Worm (Caenorhabditis elegans): Measurements from ENCODE around the gene sdz-21.

Gene sdz-21

DNA sequence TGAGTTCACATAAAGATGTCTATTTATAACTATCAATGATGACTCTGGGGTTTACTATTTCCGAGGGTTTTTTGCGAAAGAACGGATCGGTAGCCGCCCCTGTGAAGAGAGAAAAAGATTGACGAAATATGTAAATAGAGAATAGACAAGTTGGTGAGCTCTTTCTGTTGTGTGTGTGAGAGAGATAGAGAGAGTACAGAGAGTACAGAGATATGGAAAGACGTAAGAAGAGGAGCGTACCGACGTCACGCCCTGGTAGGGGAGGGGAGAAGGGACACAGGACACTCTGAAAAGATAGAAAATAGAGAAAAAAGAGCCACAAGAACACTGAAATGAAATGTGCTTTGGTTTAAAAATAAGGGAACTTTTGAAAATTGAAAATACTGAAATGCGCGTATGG is 31.4 kb upstream of the sdz-21 start (continued):
- no peak for TF ChIP-seq zag-1 (tag; optimal IDR thresholded peaks at IDR 0.05)
- TF ChIP-seq mes-2 (tag; optimal IDR thresholded peaks at IDR 0.05; ENCODE audit: poor library complexity, severe bottlenecking), result peak; percentile 47
- TF ChIP-seq tra-1 (GFP tag; IDR thresholded peaks at IDR 0.05), result no peak
- TF ChIP-seq dpl-1 (GFP tag; optimal IDR thresholded peaks at IDR 0.05), result peak; percentile 30
- TF ChIP-seq unc-62 (GFP tag; optimal IDR thresholded peaks at IDR 0.05 in 1 of 2), result no peak
- no peak for TF ChIP-seq unc-62 (tag; optimal IDR thresholded peaks at IDR 0.05)
- TF ChIP-seq T26A8.4 (GFP tag; IDR thresholded peaks at IDR 0.05), result peak; percentile 35; the same call in 1 of the 2 replicates

DNA sequence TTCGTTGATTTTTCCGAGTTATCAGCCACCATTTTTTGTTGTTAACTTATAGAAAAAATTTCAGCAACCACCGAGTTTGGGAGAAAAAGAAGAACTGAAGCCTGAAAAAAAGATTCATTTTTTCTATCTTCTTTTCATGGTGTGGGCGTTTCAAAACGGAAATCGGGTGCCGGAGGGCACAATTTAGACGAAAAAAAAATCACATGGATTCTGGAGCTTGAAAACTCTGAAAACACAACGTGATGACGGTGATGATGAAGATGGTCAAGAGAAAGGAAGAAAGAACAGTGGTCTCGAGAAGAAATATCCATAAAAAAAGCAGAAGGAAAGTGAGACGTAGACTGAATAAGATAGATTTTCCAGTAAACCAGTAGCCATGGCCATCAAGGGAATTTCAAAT is 27.2 kb upstream of the sdz-21 start, which contains the start of gene rcan-1:
Gene rcan-1 (minus strand): TSS at position 101 of the 400 bp plus-strand sequence.
- TF ChIP-seq attf-4 (tag; optimal IDR thresholded peaks at IDR 0.05) (no peak), T20F7.1 (GFP tag; optimal IDR thresholded peaks at IDR 0.05) (no peak), nhr-77 (tag; optimal IDR thresholded peaks at IDR 0.05) (no peak), spr-1 (tag; optimal IDR thresholded peaks at IDR 0.05) (no peak), nhr-41 (GFP tag; IDR thresholded peaks at IDR 0.05) (no peak), Y75B8A.6 (GFP tag; IDR thresholded peaks at IDR 0.05) (no peak), ceh-62 (tag; optimal IDR thresholded peaks at IDR 0.05) (no peak), nhr-25 (tag; optimal IDR thresholded peaks at IDR 0.05; ENCODE audit: borderline replicate concordance, insufficient read depth) (no peak), Y105C5A.15 (GFP tag; IDR thresholded peaks at IDR 0.05) (no peak), vab-7 (GFP tag; IDR thresholded peaks at IDR 0.05) (no peak), lin-13 (GFP tag; optimal IDR thresholded peaks at IDR 0.05) (no peak), zfp-3 (GFP tag; conservative IDR thresholded peaks at IDR 0.05) (no peak), cey-2 (tag; optimal IDR thresholded peaks at IDR 0.05; ENCODE audit: borderline replicate concordance, insufficient read depth) (no peak), nhr-102 (tag; optimal IDR thresholded peaks at IDR 0.05) (no peak), nhr-111 (GFP tag; optimal IDR thresholded peaks at IDR 0.05) (no peak), ZK337.2 (GFP tag; IDR thresholded peaks at IDR 0.05) (no peak), zfp-2 (tag; optimal IDR thresholded peaks at IDR 0.05) (no peak), aly-2 (tag; optimal IDR thresholded peaks at IDR 0.05) (no peak), ceh-44 (GFP tag; IDR thresholded peaks at IDR 0.05) (no peak)

DNA sequence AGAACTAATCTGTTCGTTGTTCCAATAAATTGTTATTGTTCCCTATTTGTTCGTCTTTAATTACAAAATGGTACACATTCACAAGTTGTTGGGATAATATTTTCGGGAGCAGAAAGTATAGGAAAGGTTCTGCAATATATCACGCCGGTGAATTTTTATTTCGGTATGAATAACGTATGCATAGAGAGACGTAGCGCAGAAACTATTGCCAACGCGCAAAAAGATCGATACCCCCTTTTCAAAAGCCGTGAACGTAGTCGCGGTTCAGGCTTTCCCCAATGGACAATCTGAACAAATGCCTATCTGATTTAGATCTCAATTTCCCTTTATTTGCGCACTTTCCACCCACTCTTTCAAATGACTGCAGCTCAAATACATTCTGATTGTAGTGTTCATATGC is 23.3 kb upstream of the sdz-21 start, which contains the start of gene pst-2:
Gene pst-2 (plus strand): TSS at position 293 of the 400 bp plus-strand sequence.
- TF ChIP-seq T26A8.4 (GFP tag; IDR thresholded peaks at IDR 0.05) (no peak), snpc-4 (tag; optimal IDR thresholded peaks at IDR 0.05) (no peak), snpc-1.2 (GFP tag; IDR thresholded peaks at IDR 0.05) (peak; percentile 21; the same call in 1 of the 2 replicates), pha-4 (GFP tag; IDR thresholded peaks at IDR 0.05) (peak; percentile 18; the same call in 1 of the 2 replicates), pha-4 (tag; optimal IDR thresholded peaks at IDR 0.05) (no peak), lin-38 (GFP tag; IDR thresholded peaks at IDR 0.05) (peak; percentile 77), hlh-11 (tag; optimal IDR thresholded peaks at IDR 0.05) (no peak), mep-1 (tag; optimal IDR thresholded peaks at IDR 0.05) (no peak), ctbp-1 (GFP tag; IDR thresholded peaks at IDR 0.05) (no peak), D1046.2 (GFP tag; IDR thresholded peaks at IDR 0.05) (no peak), ces-1 (GFP tag; optimal IDR thresholded peaks at IDR 0.05) (no peak), dmd-6 (GFP tag; IDR thresholded peaks at IDR 0.05) (no peak), F26F4.8 (GFP tag; conservative IDR thresholded peaks at IDR 0.05) (no peak), Y105C5A.15 (GFP tag; IDR thresholded peaks at IDR 0.05) (no peak), daf-19 (GFP tag; conservative IDR thresholded peaks at IDR 0.05) (no peak), nhr-10 (tag; optimal IDR thresholded peaks at IDR 0.05) (no peak), nhr-25 (tag; optimal IDR thresholded peaks at IDR 0.05; ENCODE audit: borderline replicate concordance, insufficient read depth) (no peak), nhr-102 (tag; optimal IDR thresholded peaks at IDR 0.05) (no peak), php-3 (GFP tag; IDR thresholded peaks at IDR 0.05) (no peak), dve-1 (tag; optimal IDR thresholded peaks at IDR 0.05; ENCODE audit: insufficient read depth) (no peak), unc-130 (GFP tag; optimal IDR thresholded peaks at IDR 0.05) (peak; percentile 19), Y48G9A.11 (GFP tag; IDR thresholded peaks at IDR 0.05) (peak; percentile 69), spr-3 (GFP tag; optimal IDR thresholded peaks at IDR 0.05) (no peak), dmd-8 (GFP tag; IDR thresholded peaks at IDR 0.05) (0 out of 2 replicates have a peak, but pooled peaks have one; percentile 16), nhr-111 (GFP tag; optimal IDR thresholded peaks at IDR 0.05) (no peak), arid-1 (GFP tag; conservative IDR thresholded peaks at IDR 0.05) (peak; percentile 31; the same call in 1 of the 2 replicates), F49E8.2 (tag; optimal IDR thresholded peaks at IDR 0.05; ENCODE audit: borderline replicate concordance) (peak; percentile 38)

Measured in whole organism, L4 larva.